Worm (Caenorhabditis elegans) whole organism, mixed stage, embryonic: ENCODE data around the gene clec-241.

ENCODE experiments used
- blmp-1 ChIP-seq: fragments of 150-350 bp; optimal IDR thresholded peaks from 2 replicates; lab custom pipeline; 2014; ENCODE audit warnings: missing biosample characterization, missing genetic modification characterization
- ces-1 ChIP-seq: fragments of 150-350 bp; optimal IDR thresholded peaks from 2 replicates; lab custom pipeline; 2014; ENCODE audit warnings: missing biosample characterization, missing genetic modification reagents, missing genetic modification characterization
- cnd-1 ChIP-seq: fragments of 200-800 bp; sonication (Bioruptor generic); optimal IDR thresholded peaks from 2 replicates; lab custom pipeline; 2018; ENCODE audit warnings: mild to moderate bottlenecking, missing genetic modification characterization, missing compliant biosample characterization
- elt-1 ChIP-seq: sonication (generic microtip); optimal IDR thresholded peaks from 2 replicates; lab custom pipeline; 2017; ENCODE audit warnings: missing genetic modification characterization, mild to moderate bottlenecking, missing compliant biosample characterization, antibody characterized with exemption, moderate library complexity, borderline replicate concordance; ENCODE audit not compliant: insufficient read depth
- elt-3 ChIP-seq: fragments of 150-350 bp; optimal IDR thresholded peaks from 2 replicates; lab custom pipeline; 2014; ENCODE audit warnings: missing biosample characterization, missing genetic modification characterization
- ham-2 ChIP-seq: fragments of 200-800 bp; sonication (Bioruptor generic); optimal IDR thresholded peaks from 2 replicates; lab custom pipeline; 2018; ENCODE audit warnings: mild to moderate bottlenecking, missing genetic modification characterization, missing compliant biosample characterization
- lin-13 ChIP-seq: fragments of 150-350 bp; optimal IDR thresholded peaks from 2 replicates; lab custom pipeline; 2014; ENCODE audit warnings: missing biosample characterization, missing genetic modification characterization
- mab-5 ChIP-seq: fragments of 150-350 bp; optimal IDR thresholded peaks from 2 replicates; lab custom pipeline; 2014; ENCODE audit warnings: missing biosample characterization, missing genetic modification characterization
- nhr-237 ChIP-seq: fragments of 150-350 bp; optimal IDR thresholded peaks from 2 replicates; lab custom pipeline; 2014; ENCODE audit warnings: missing biosample characterization, missing genetic modification characterization
- nhr-28 ChIP-seq: fragments of 150-350 bp; optimal IDR thresholded peaks from 2 replicates; lab custom pipeline; 2014; ENCODE audit warnings: missing biosample characterization, missing genetic modification characterization
- snpc-4 ChIP-seq: fragments of 150-350 bp; optimal IDR thresholded peaks from 2 replicates; lab custom pipeline; 2014; ENCODE audit warnings: missing biosample characterization, missing genetic modification characterization
- unc-62 ChIP-seq: fragments of 150-350 bp; optimal IDR thresholded peaks from 2 replicates; lab custom pipeline; 2014; ENCODE audit warnings: missing biosample characterization, missing genetic modification reagents, missing genetic modification characterization

ce11 chrV:16980368-16980767, 32.8 kb downstream of the clec-241 start, which contains the start of gene srz-54:
- TF ChIP-seq elt-3 (tag; lab: Kevin White, UChicago) = no peak
- no peak for TF ChIP-seq nhr-237
- no peak for TF ChIP-seq ces-1 (GFP tag; lab: Kevin White, UChicago)
- TF ChIP-seq ham-2 = no peak
- no peak for TF ChIP-seq nhr-28 (tag; lab: Kevin White, UChicago)
- no peak for TF ChIP-seq lin-13 (tag; lab: Kevin White, UChicago)
- no peak for TF ChIP-seq snpc-4 (tag; lab: Kevin White, UChicago)
- TF ChIP-seq elt-1 (tag; lab: Kevin White, UChicago) = no peak
- TF ChIP-seq blmp-1 (tag; lab: Kevin White, UChicago) = no peak
- no peak for TF ChIP-seq mab-5 (tag; lab: Kevin White, UChicago)
- no peak for TF ChIP-seq unc-62 (GFP tag; lab: Kevin White, UChicago)
- no peak for TF ChIP-seq cnd-1 (tag; lab: Kevin White, UChicago)
